Worm (Caenorhabditis elegans): Measurements from ENCODE around the gene csa-1.

DNA sequence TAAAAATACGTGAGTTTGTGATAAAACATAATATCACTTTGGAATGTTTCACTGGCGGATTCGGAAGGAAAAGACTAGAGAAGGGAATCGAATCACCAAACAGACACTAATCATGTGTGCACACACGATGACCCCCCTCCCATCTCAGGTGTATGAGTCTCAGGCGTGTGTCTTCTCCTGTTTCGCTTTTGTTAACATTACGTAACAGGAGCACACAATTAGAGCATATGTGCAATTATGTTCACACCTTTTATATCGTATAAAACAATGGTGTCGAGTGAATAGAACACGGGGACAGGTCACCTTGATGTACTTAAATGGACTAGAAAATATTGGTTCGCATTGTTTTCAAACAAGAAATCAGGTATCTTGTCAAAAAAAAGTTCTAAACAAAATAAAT is 2.7 kb downstream of the csa-1 start:
- TF ChIP-seq ref-1 (GFP tag; conservative IDR thresholded peaks at IDR 0.05) (no peak), T22C8.4 (GFP tag; IDR thresholded peaks at IDR 0.05) (no peak), klf-2 (GFP tag; conservative IDR thresholded peaks at IDR 0.05) (no peak), flt-1 (GFP tag; IDR thresholded peaks at IDR 0.05) (no peak)

Measured in whole organism, midembryonic.